Worm (Caenorhabditis elegans) whole organism, young adult: ENCODE results near the gene C29F7.2.

Experiments used
- B0035.1 ChIP-seq: sonication (generic microtip); optimal IDR thresholded peaks from 2 replicates; lab custom pipeline; 2016; ENCODE audit warnings: missing genetic modification characterization, mild to moderate bottlenecking, missing compliant biosample characterization, missing genotype, missing genetic modification reagents
- C17E4.6 ChIP-seq: fragments of 200-800 bp; sonication (Bioruptor generic); IDR thresholded peaks from 2 replicates; pipeline ENCODE4 v1.3.6; 2022; ENCODE audit warnings: missing genetic modification reagents, missing genetic modification characterization, missing compliant biosample characterization
- F22D6.2 ChIP-seq: sonication (generic microtip); optimal IDR thresholded peaks from 2 replicates; lab custom pipeline; 2016; ENCODE audit warnings: mild to moderate bottlenecking, missing genetic modification characterization, missing compliant biosample characterization
- F39B2.1 ChIP-seq: fragments of 200-800 bp; sonication (Bioruptor generic); IDR thresholded peaks from 2 replicates; pipeline ENCODE4 v1.3.6; 2022; ENCODE audit warnings: missing genetic modification reagents, missing genetic modification characterization, missing compliant biosample characterization
- F52B5.7 ChIP-seq: sonication (generic microtip); optimal IDR thresholded peaks from 2 replicates; lab custom pipeline; 2016; ENCODE audit warnings: mild to moderate bottlenecking, missing genetic modification characterization, missing compliant biosample characterization
- F57A8.1 ChIP-seq: fragments of 200-800 bp; sonication (Bioruptor generic); optimal IDR thresholded peaks from 2 replicates; lab custom pipeline; 2018; ENCODE audit warnings: mild to moderate bottlenecking, missing genetic modification characterization, moderate library complexity, missing compliant biosample characterization
- F57C9.4 ChIP-seq: sonication (generic microtip); optimal IDR thresholded peaks from 2 replicates; lab custom pipeline; 2017; ENCODE audit warnings: mild to moderate bottlenecking, missing genetic modification characterization, missing compliant biosample characterization
- T07F8.4 ChIP-seq: sonication (generic microtip); optimal IDR thresholded peaks from 2 replicates; lab custom pipeline; 2016; ENCODE audit warnings: mild to moderate bottlenecking, missing genetic modification characterization, moderate library complexity, missing compliant biosample characterization
- T26A5.8 ChIP-seq: sonication (generic microtip); optimal IDR thresholded peaks from 2 replicates; lab custom pipeline; 2016; ENCODE audit warnings: missing genetic modification characterization, missing compliant biosample characterization
- Y53F4B.3 ChIP-seq: fragments of 200-800 bp; sonication (Bioruptor generic); IDR thresholded peaks from 2 replicates; pipeline ENCODE4 v1.3.6; 2022; ENCODE audit warnings: missing genetic modification reagents, missing genetic modification characterization, missing compliant biosample characterization
- Y53G8AR.9 ChIP-seq: fragments of 200-800 bp; sonication (Bioruptor generic); conservative IDR thresholded peaks from 2 replicates; pipeline ENCODE4 v1.3.6; 2022; ENCODE audit warnings: missing genetic modification reagents, missing genetic modification characterization, missing compliant biosample characterization
- Y95B8A.8 ChIP-seq: fragments of 200-800 bp; sonication (Bioruptor generic); IDR thresholded peaks from 2 replicates; pipeline ENCODE4 v1.3.6; 2022; ENCODE audit warnings: missing genetic modification reagents, missing genetic modification characterization, missing compliant biosample characterization
- ZK185.1 ChIP-seq: sonication (generic microtip); optimal IDR thresholded peaks from 2 replicates; lab custom pipeline; 2016; ENCODE audit warnings: mild to moderate bottlenecking, missing genetic modification characterization, missing compliant biosample characterization; ENCODE audit not compliant: poor library complexity, severe bottlenecking
- akir-1 ChIP-seq: fragments of 200-800 bp; sonication (Bioruptor generic); optimal IDR thresholded peaks from 2 replicates; lab custom pipeline; 2018; ENCODE audit warnings: mild to moderate bottlenecking, missing genetic modification characterization, moderate library complexity, missing compliant biosample characterization
- atf-7 ChIP-seq: sonication (generic microtip); optimal IDR thresholded peaks from 2 replicates; lab custom pipeline; 2017; ENCODE audit warnings: mild to moderate bottlenecking, missing genetic modification characterization, missing compliant biosample characterization
- athp-1 ChIP-seq: sonication (generic microtip); optimal IDR thresholded peaks from 2 replicates; lab custom pipeline; 2017; ENCODE audit warnings: mild to moderate bottlenecking, missing genetic modification characterization, missing compliant biosample characterization
- attf-3 ChIP-seq: fragments of 200-800 bp; sonication (Bioruptor generic); conservative IDR thresholded peaks from 2 replicates; pipeline ENCODE4 v1.3.6; 2022; ENCODE audit warnings: missing genetic modification reagents, missing genetic modification characterization, missing compliant biosample characterization
- attf-5 ChIP-seq: fragments of 200-800 bp; sonication (Bioruptor generic); optimal IDR thresholded peaks from 2 replicates; lab custom pipeline; 2018; ENCODE audit warnings: mild to moderate bottlenecking, missing genetic modification characterization, missing compliant biosample characterization
- cebp-1 ChIP-seq, 2 experiments: fragments of 200-800 bp in 1 of 2; sonication (Bioruptor generic) in 1 of 2; sonication (generic microtip) in 1 of 2; IDR thresholded peaks in 1 of 2; optimal IDR thresholded peaks in 1 of 2; 2 replicates each; pipeline versions ENCODE4 v1.3.6 to Lab custom; 2017 to 2022; ENCODE audit warnings: missing compliant biosample characterization in 2 of 2, missing genetic modification characterization in 2 of 2, mild to moderate bottlenecking in 1 of 2, missing genetic modification reagents in 1 of 2, moderate library complexity in 1 of 2
- ceh-40 ChIP-seq: fragments of 200-800 bp; sonication (Bioruptor generic); IDR thresholded peaks from 2 replicates; pipeline ENCODE4 v1.3.6; 2022; ENCODE audit warnings: missing genetic modification characterization, missing compliant biosample characterization
- chd-7 ChIP-seq: sonication (generic microtip); optimal IDR thresholded peaks from 2 replicates; lab custom pipeline; 2016; ENCODE audit warnings: mild to moderate bottlenecking, missing genetic modification characterization, moderate library complexity, missing compliant biosample characterization
- die-1 ChIP-seq: sonication (generic microtip); optimal IDR thresholded peaks from 2 replicates; lab custom pipeline; 2016; ENCODE audit warnings: missing genotype, mild to moderate bottlenecking, missing genetic modification characterization, missing compliant biosample characterization
- efl-1 ChIP-seq: fragments of 150-350 bp; optimal IDR thresholded peaks from 2 replicates; lab custom pipeline; 2014; ENCODE audit warnings: missing biosample characterization, missing genetic modification reagents, missing genetic modification characterization
- egl-18 ChIP-seq: fragments of 200-800 bp; sonication (Bioruptor generic); IDR thresholded peaks from 2 replicates; pipeline ENCODE4 v1.3.6; 2022; ENCODE audit warnings: missing genetic modification reagents, missing genetic modification characterization, missing compliant biosample characterization
- ekl-4 ChIP-seq: fragments of 200-800 bp; sonication (Bioruptor generic); IDR thresholded peaks from 2 replicates; pipeline ENCODE4 v1.3.6; 2022; ENCODE audit warnings: missing genetic modification reagents, missing genetic modification characterization, missing compliant biosample characterization
- him-1 ChIP-seq: sonication (generic microtip); optimal IDR thresholded peaks from 2 replicates; lab custom pipeline; 2016; ENCODE audit warnings: missing genotype, missing genetic modification reagents, missing genetic modification characterization, missing compliant biosample characterization
- hlh-26 ChIP-seq: fragments of 200-800 bp; sonication (Bioruptor generic); conservative IDR thresholded peaks from 2 replicates; pipeline ENCODE4 v1.3.6; 2022; ENCODE audit warnings: missing genetic modification reagents, missing genetic modification characterization, missing compliant biosample characterization
- hmg-1.2 ChIP-seq: fragments of 200-800 bp; sonication (Bioruptor generic); IDR thresholded peaks from 2 replicates; pipeline ENCODE4 v1.3.6; 2022; ENCODE audit warnings: missing genetic modification reagents, missing genetic modification characterization, missing compliant biosample characterization
- hrde-1 ChIP-seq: sonication (generic microtip); optimal IDR thresholded peaks from 2 replicates; lab custom pipeline; 2016; ENCODE audit warnings: missing genetic modification characterization, mild to moderate bottlenecking, missing compliant biosample characterization, moderate library complexity, missing genotype, missing genetic modification reagents, borderline replicate concordance
- lag-1 ChIP-seq: fragments of 200-800 bp; sonication (Bioruptor generic); IDR thresholded peaks from 2 replicates; pipeline ENCODE4 v1.3.6; 2022; ENCODE audit warnings: missing genetic modification reagents, missing genetic modification characterization, missing compliant biosample characterization
- let-526 ChIP-seq: fragments of 200-800 bp; sonication (Bioruptor generic); IDR thresholded peaks from 2 replicates; pipeline ENCODE4 v1.3.6; 2022; ENCODE audit warnings: missing genetic modification reagents, missing genetic modification characterization, missing compliant biosample characterization
- lin-26 ChIP-seq: fragments of 200-800 bp; sonication (Bioruptor generic); IDR thresholded peaks from 2 replicates; pipeline ENCODE4 v1.3.6; 2022; ENCODE audit warnings: missing genetic modification reagents, missing genetic modification characterization, missing compliant biosample characterization
- lin-40 ChIP-seq: sonication (generic microtip); optimal IDR thresholded peaks from 2 replicates; lab custom pipeline; 2016; ENCODE audit warnings: missing genetic modification characterization, mild to moderate bottlenecking, missing compliant biosample characterization, missing genotype, missing genetic modification reagents
- lin-54 ChIP-seq: fragments of 200-800 bp; sonication (Bioruptor generic); optimal IDR thresholded peaks from 2 replicates; lab custom pipeline; 2018; ENCODE audit warnings: mild to moderate bottlenecking, missing genetic modification characterization, missing compliant biosample characterization
- lsl-1 ChIP-seq: fragments of 200-800 bp; sonication (Bioruptor generic); optimal IDR thresholded peaks from 2 replicates; lab custom pipeline; 2018; ENCODE audit warnings: mild to moderate bottlenecking, missing genetic modification characterization, moderate library complexity, missing compliant biosample characterization
- madf-10 ChIP-seq: sonication (generic microtip); optimal IDR thresholded peaks from 2 replicates; lab custom pipeline; 2016; ENCODE audit warnings: mild to moderate bottlenecking, missing genetic modification characterization, missing compliant biosample characterization
- nfyb-1 ChIP-seq: fragments of 200-800 bp; sonication (Bioruptor generic); IDR thresholded peaks from 2 replicates; pipeline ENCODE4 v1.3.6; 2022; ENCODE audit warnings: missing genetic modification reagents, missing genetic modification characterization, missing compliant biosample characterization
- rcor-1 ChIP-seq: fragments of 200-800 bp; sonication (Bioruptor generic); IDR thresholded peaks from 2 replicates; pipeline ENCODE4 v1.3.6; 2022; ENCODE audit warnings: missing genetic modification reagents, missing genetic modification characterization, missing compliant biosample characterization
- repo-1 ChIP-seq: sonication (generic microtip); optimal IDR thresholded peaks from 2 replicates; lab custom pipeline; 2017; ENCODE audit warnings: mild to moderate bottlenecking, missing genetic modification characterization, missing compliant biosample characterization
- snpc-1.1 ChIP-seq: sonication (generic microtip); optimal IDR thresholded peaks from 2 replicates; lab custom pipeline; 2017; ENCODE audit warnings: missing genetic modification characterization, mild to moderate bottlenecking, missing compliant biosample characterization, antibody characterized with exemption, moderate library complexity, missing genotype, missing genetic modification reagents; ENCODE audit not compliant: insufficient read depth
- sptf-2 ChIP-seq: fragments of 200-800 bp; sonication (Bioruptor generic); optimal IDR thresholded peaks from 2 replicates; lab custom pipeline; 2018; ENCODE audit warnings: mild to moderate bottlenecking, missing genetic modification characterization, missing compliant biosample characterization
- ztf-28 ChIP-seq: fragments of 200-800 bp; sonication (Bioruptor generic); IDR thresholded peaks from 2 replicates; pipeline ENCODE4 v1.3.6; 2022; ENCODE audit warnings: missing genetic modification reagents, missing genetic modification characterization, missing compliant biosample characterization

C29F7.2 gene

ce11 chrX:13443283-13443682 is 27.4 kb downstream of the C29F7.2 start (continued):
- TF ChIP-seq F22D6.2 (tag; lab: Kevin White, UChicago) (no peak), die-1 (tag; lab: Kevin White, UChicago) (peak; percentile 64), T07F8.4 (tag; lab: Kevin White, UChicago) (no peak), repo-1 (tag; lab: Kevin White, UChicago) (no peak), akir-1 (no peak), hmg-1.2 (GFP tag; lab: Robert Waterston, UW) (peak; percentile 44; the same call in 1 of the 2 replicates), B0035.1 (tag; lab: Kevin White, UChicago) (no peak), Y53G8AR.9 (0 out of 2 replicates have a peak, but pooled peaks have one; percentile 22), him-1 (peak; percentile 51), F39B2.1 (GFP tag; lab: Robert Waterston, UW) (no peak), hlh-26 (GFP tag; lab: Robert Waterston, UW) (no peak), Y95B8A.8 (GFP tag; lab: Robert Waterston, UW) (no peak), hrde-1 (tag; lab: Kevin White, UChicago) (no peak), lin-54 (no peak), athp-1 (tag; lab: Kevin White, UChicago) (no peak), attf-3 (GFP tag; lab: Robert Waterston, UW) (no peak), attf-5 (no peak), let-526 (no peak), F57A8.1 (no peak), snpc-1.1 (tag; lab: Kevin White, UChicago) (no peak), madf-10 (no peak), cebp-1 (GFP tag; IDR thresholded peaks at IDR 0.05; lab: Robert Waterston, UW) (no peak), cebp-1 (tag; optimal IDR thresholded peaks at IDR 0.05; lab: Kevin White, UChicago) (peak; percentile 1), chd-7 (tag; lab: Kevin White, UChicago) (no peak), lag-1 (GFP tag; lab: Robert Waterston, UW) (no peak), Y53F4B.3 (GFP tag; lab: Robert Waterston, UW) (no peak), efl-1 (GFP tag; lab: Kevin White, UChicago) (no peak), ztf-28 (GFP tag; lab: Robert Waterston, UW) (no peak), nfyb-1 (GFP tag; lab: Robert Waterston, UW) (no peak), sptf-2 (GFP tag; lab: Kevin White, UChicago) (no peak), ZK185.1 (tag; lab: Kevin White, UChicago) (no peak), F57C9.4 (tag; lab: Kevin White, UChicago) (no peak), C17E4.6 (GFP tag; lab: Robert Waterston, UW) (no peak), atf-7 (no peak), T26A5.8 (no peak), rcor-1 (GFP tag; lab: Robert Waterston, UW) (peak; percentile 62), ceh-40 (GFP tag; lab: Robert Waterston, UW) (no peak), lin-40 (tag; lab: Kevin White, UChicago) (no peak), lin-26 (GFP tag; lab: Robert Waterston, UW) (0 out of 2 replicates have a peak, but pooled peaks have one; percentile 45), F52B5.7 (tag; lab: Kevin White, UChicago) (no peak), lsl-1 (no peak), ekl-4 (no peak), egl-18 (GFP tag; lab: Robert Waterston, UW) (no peak)
